Worm (Caenorhabditis elegans) whole organism, L2 larva: ENCODE data around the gene T10B5.10.

Experiments used
- C34F6.9 ChIP-seq: fragments of 150-350 bp; optimal IDR thresholded peaks from 2 replicates; lab custom pipeline; 2014; ENCODE audit warnings: missing biosample characterization, missing genetic modification characterization
- R02D3.7 ChIP-seq: fragments of 150-350 bp; optimal IDR thresholded peaks from 2 replicates; lab custom pipeline; 2014; ENCODE audit warnings: missing biosample characterization, missing genetic modification characterization
- Y55F3AM.14 ChIP-seq: fragments of 200-800 bp; sonication (Bioruptor generic); optimal IDR thresholded peaks from 2 replicates; lab custom pipeline; 2018; ENCODE audit warnings: mild to moderate bottlenecking, missing genetic modification characterization, missing compliant biosample characterization
- ZK546.5 ChIP-seq: sonication (generic microtip); optimal IDR thresholded peaks from 2 replicates; lab custom pipeline; 2017; ENCODE audit warnings: missing biosample characterization, missing genetic modification characterization
- alr-1 ChIP-seq: fragments of 150-350 bp; optimal IDR thresholded peaks from 2 replicates; lab custom pipeline; 2014; ENCODE audit warnings: missing biosample characterization, missing genetic modification characterization
- ama-1 ChIP-seq: fragments of 150-350 bp; optimal IDR thresholded peaks from 2 replicates; lab custom pipeline; 2018; ENCODE audit warnings: inconsistent platforms
- blmp-1 ChIP-seq: sonication (generic microtip); optimal IDR thresholded peaks from 2 replicates; lab custom pipeline; 2017; ENCODE audit warnings: missing genetic modification characterization, mild to moderate bottlenecking, missing compliant biosample characterization, antibody characterized with exemption, moderate library complexity; ENCODE audit not compliant: insufficient read depth
- ceh-16 ChIP-seq: fragments of 150-350 bp; optimal IDR thresholded peaks from 2 replicates; lab custom pipeline; 2014; ENCODE audit warnings: missing biosample characterization, missing genetic modification characterization
- crh-2 ChIP-seq: sonication (generic microtip); optimal IDR thresholded peaks from 2 replicates; lab custom pipeline; 2017; ENCODE audit warnings: missing biosample characterization, missing genetic modification characterization
- dmd-4 ChIP-seq: sonication (generic microtip); optimal IDR thresholded peaks from 2 replicates; lab custom pipeline; 2017; ENCODE audit warnings: missing biosample characterization, missing genetic modification characterization
- egl-27 ChIP-seq: sonication (generic microtip); optimal IDR thresholded peaks from 3 replicates; lab custom pipeline; 2017; ENCODE audit warnings: missing biosample characterization, missing genetic modification reagents, missing genetic modification characterization
- elt-1 ChIP-seq: fragments of 150-350 bp; optimal IDR thresholded peaks from 2 replicates; lab custom pipeline; 2014; ENCODE audit warnings: missing biosample characterization, missing genetic modification characterization
- elt-3 ChIP-seq: sonication (generic microtip); optimal IDR thresholded peaks from 2 replicates; lab custom pipeline; 2017; ENCODE audit warnings: missing biosample characterization, missing genetic modification characterization
- gmeb-1 ChIP-seq: fragments of 150-350 bp; optimal IDR thresholded peaks from 2 replicates; lab custom pipeline; 2014; ENCODE audit warnings: missing biosample characterization, missing genetic modification characterization
- lin-13 ChIP-seq: fragments of 150-350 bp; optimal IDR thresholded peaks from 2 replicates; lab custom pipeline; 2014; ENCODE audit warnings: missing biosample characterization, missing genetic modification reagents, missing genetic modification characterization
- mab-5 ChIP-seq: fragments of 150-350 bp; optimal IDR thresholded peaks from 2 replicates; lab custom pipeline; 2014; ENCODE audit warnings: missing biosample characterization, missing genetic modification characterization
- mbf-1 ChIP-seq: sonication (generic microtip); optimal IDR thresholded peaks from 2 replicates; lab custom pipeline; 2017; ENCODE audit warnings: missing biosample characterization, missing genetic modification characterization
- mdl-1 ChIP-seq, 2 experiments: fragments of 150-350 bp in 1 of 2; sonication (generic microtip) in 1 of 2; optimal IDR thresholded peaks; 2 replicates each; lab custom pipeline; 2017; ENCODE audit warnings: missing biosample characterization in 2 of 2, missing genetic modification characterization in 2 of 2
- nhr-10 ChIP-seq: sonication (generic microtip); optimal IDR thresholded peaks from 2 replicates; lab custom pipeline; 2017; ENCODE audit warnings: missing biosample characterization, missing genetic modification characterization
- nhr-11 ChIP-seq: fragments of 150-350 bp; optimal IDR thresholded peaks from 2 replicates; lab custom pipeline; 2014; ENCODE audit warnings: missing biosample characterization, missing genetic modification characterization
- nhr-12 ChIP-seq: fragments of 150-350 bp; optimal IDR thresholded peaks from 2 replicates; lab custom pipeline; 2014; ENCODE audit warnings: missing biosample characterization, missing genetic modification characterization
- nhr-21 ChIP-seq: fragments of 150-350 bp; optimal IDR thresholded peaks from 2 replicates; lab custom pipeline; 2014; ENCODE audit warnings: missing biosample characterization, missing genetic modification characterization
- nhr-237 ChIP-seq: fragments of 150-350 bp; optimal IDR thresholded peaks from 2 replicates; lab custom pipeline; 2014; ENCODE audit warnings: missing biosample characterization, missing genetic modification characterization
- nhr-25 ChIP-seq: fragments of 150-350 bp; sonication (generic microtip); optimal IDR thresholded peaks from 3 replicates; lab custom pipeline; 2014; ENCODE audit warnings: missing biosample characterization, missing genetic modification characterization
- nhr-6 ChIP-seq: fragments of 150-350 bp; optimal IDR thresholded peaks from 2 replicates; lab custom pipeline; 2014; ENCODE audit warnings: missing biosample characterization, missing genetic modification characterization
- peb-1 ChIP-seq: fragments of 150-350 bp; optimal IDR thresholded peaks from 2 replicates; lab custom pipeline; 2014; ENCODE audit warnings: missing biosample characterization, missing genetic modification characterization
- skn-1 ChIP-seq: sonication (generic microtip); optimal IDR thresholded peaks from 2 replicates; lab custom pipeline; 2017; ENCODE audit warnings: missing biosample characterization, missing genetic modification characterization
- sma-3 ChIP-seq: sonication (generic microtip); optimal IDR thresholded peaks from 2 replicates; lab custom pipeline; 2016; ENCODE audit warnings: missing genetic modification reagents, missing genetic modification characterization, missing compliant biosample characterization
- unc-55 ChIP-seq: fragments of 150-350 bp; sonication (generic microtip); optimal IDR thresholded peaks from 3 replicates; lab custom pipeline; 2014; ENCODE audit warnings: missing biosample characterization, missing genetic modification reagents, missing genetic modification characterization
- unc-62 ChIP-seq: fragments of 150-350 bp; optimal IDR thresholded peaks from 2 replicates; lab custom pipeline; 2014; ENCODE audit warnings: missing biosample characterization, missing genetic modification reagents, missing genetic modification characterization
- zag-1 ChIP-seq: fragments of 150-350 bp; optimal IDR thresholded peaks from 2 replicates; lab custom pipeline; 2014; ENCODE audit warnings: missing biosample characterization, missing genetic modification characterization
- ztf-1 ChIP-seq: fragments of 200-800 bp; sonication (Bioruptor generic); conservative IDR thresholded peaks from 2 replicates; pipeline ENCODE4 v1.3.6; 2022; ENCODE audit warnings: missing genetic modification characterization, missing compliant biosample characterization
- ztf-11 ChIP-seq: sonication (generic microtip); optimal IDR thresholded peaks from 2 replicates; lab custom pipeline; 2017; ENCODE audit warnings: missing biosample characterization, missing genetic modification characterization

The T10B5.10 gene

DNA sequence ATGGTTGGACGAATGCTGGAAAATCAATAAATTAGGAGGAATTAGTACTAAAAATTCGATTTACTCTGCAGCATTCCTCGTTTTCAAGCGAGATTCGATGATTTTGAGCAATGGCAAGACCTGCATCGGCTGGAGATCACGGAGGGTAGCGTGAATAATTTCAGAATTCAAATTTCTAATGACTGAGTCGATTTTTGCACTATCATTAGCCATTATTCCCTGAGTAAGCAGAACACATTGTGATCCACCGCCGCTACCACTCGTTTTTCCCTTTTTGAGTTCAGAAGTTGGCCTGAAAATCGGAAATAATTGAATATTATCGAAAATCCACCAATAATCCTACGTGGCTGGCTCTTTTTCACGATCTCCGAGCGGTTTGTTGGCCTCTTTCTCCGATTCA lies 11.9 kb upstream of the T10B5.10 start:
- TF ChIP-seq unc-62 (no peak), unc-55 (GFP tag; lab: Kevin White, UChicago) (no peak), sma-3 (GFP tag; lab: Kevin White, UChicago) (no peak), lin-13 (GFP tag; lab: Kevin White, UChicago) (no peak), elt-1 (no peak), Y55F3AM.14 (GFP tag; lab: Kevin White, UChicago) (no peak), mab-5 (tag; lab: Kevin White, UChicago) (no peak), peb-1 (tag; lab: Kevin White, UChicago) (no peak), zag-1 (tag; lab: Kevin White, UChicago) (no peak), nhr-10 (tag; lab: Kevin White, UChicago) (no peak), mbf-1 (no peak), C34F6.9 (no peak), alr-1 (tag; lab: Kevin White, UChicago) (no peak), nhr-25 (tag; lab: Kevin White, UChicago) (no peak), mdl-1 (tag; optimal IDR thresholded peaks at IDR 0.05; lab: Kevin White, UChicago) (no peak), ceh-16 (tag; lab: Kevin White, UChicago) (no peak), nhr-6 (tag; lab: Kevin White, UChicago) (no peak), blmp-1 (tag; lab: Kevin White, UChicago) (no peak), ztf-11 (tag; lab: Kevin White, UChicago) (no peak)

DNA sequence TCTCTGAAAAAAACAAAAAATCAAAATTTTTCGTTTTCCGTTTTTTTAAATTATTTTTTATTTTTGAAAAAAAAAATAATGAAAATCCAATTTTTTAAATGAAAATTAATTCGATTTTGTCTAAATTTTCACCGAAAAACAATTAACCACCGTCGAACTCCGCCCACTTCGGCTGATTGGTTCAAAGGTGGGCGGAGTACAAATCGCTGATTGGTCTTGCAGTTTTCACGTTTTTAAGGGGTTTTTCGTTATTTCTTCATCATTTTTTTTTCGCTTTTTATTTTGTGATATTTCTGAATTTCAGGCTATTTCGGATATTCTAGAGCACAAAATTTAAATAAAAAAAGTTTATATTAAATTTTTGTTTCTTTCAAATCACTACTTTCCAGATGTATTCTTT lies 8.9 kb upstream of the T10B5.10 start:
- TF ChIP-seq unc-62: no peak
- no peak for TF ChIP-seq skn-1 (tag; lab: Kevin White, UChicago)
- no peak for TF ChIP-seq unc-55 (GFP tag; lab: Kevin White, UChicago)
- TF ChIP-seq mab-5 (tag; lab: Kevin White, UChicago): no peak
- TF ChIP-seq egl-27 (tag; lab: Kevin White, UChicago): no peak
- no peak for TF ChIP-seq blmp-1 (tag; lab: Kevin White, UChicago)
- no peak for TF ChIP-seq peb-1 (tag; lab: Kevin White, UChicago)

- TF ChIP-seq ZK546.5 (tag; lab: Kevin White, UChicago) (no peak), elt-3 (tag; lab: Kevin White, UChicago) (no peak), nhr-237 (tag; lab: Kevin White, UChicago) (no peak), mab-5 (tag; lab: Kevin White, UChicago) (no peak), nhr-6 (tag; lab: Kevin White, UChicago) (no peak), nhr-10 (tag; lab: Kevin White, UChicago) (no peak), nhr-11 (no peak), dmd-4 (no peak), ztf-1 (GFP tag; lab: Robert Waterston, UW) (no peak)
Observed at ce11 chrV:1862954-1863353, 6.9 kb upstream of the T10B5.10 start.

- TF ChIP-seq R02D3.7 (tag; lab: Kevin White, UChicago) (no peak), mbf-1 (no peak), zag-1 (tag; lab: Kevin White, UChicago) (no peak)
- TF ChIP-seq, all 48 proteins: peak for 0
Observed at ce11 chrV:1857840-1858239, 1.8 kb upstream of the T10B5.10 start.

ce11 chrV:1855087-1855486 lies 989 bp downstream of the T10B5.10 start:
- TF ChIP-seq nhr-25 (tag; lab: Kevin White, UChicago) (peak; percentile 23), ztf-11 (tag; lab: Kevin White, UChicago) (no peak)

DNA sequence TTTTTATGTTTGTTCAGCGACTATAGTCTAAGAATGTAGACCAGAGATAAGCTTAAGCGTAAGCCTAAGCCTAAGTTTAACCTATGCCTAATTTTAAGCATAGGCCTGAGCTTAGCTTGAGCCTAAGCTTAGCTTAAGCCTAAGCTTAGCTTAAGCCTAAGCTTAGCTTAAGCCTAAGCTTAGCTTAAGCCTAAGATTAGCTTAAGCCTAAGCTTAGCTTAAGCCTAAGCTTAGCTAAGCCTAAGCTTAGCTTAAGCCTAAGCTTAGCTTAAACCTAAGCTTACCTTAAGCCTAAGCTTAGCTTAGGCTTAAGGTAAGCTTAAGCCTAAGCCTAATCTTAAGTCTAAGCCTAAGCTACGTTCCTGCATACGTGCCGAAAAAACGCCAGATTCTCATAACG lies 7.5 kb downstream of the T10B5.10 start:
- no peak for TF ChIP-seq elt-3 (tag; lab: Kevin White, UChicago)
- no peak for TF ChIP-seq nhr-6 (tag; lab: Kevin White, UChicago)
- TF ChIP-seq R02D3.7 (tag; lab: Kevin White, UChicago): no peak
- no peak for TF ChIP-seq sma-3 (GFP tag; lab: Kevin White, UChicago)
- TF ChIP-seq crh-2 (tag; lab: Kevin White, UChicago): no peak
- no peak for TF ChIP-seq egl-27 (tag; lab: Kevin White, UChicago)
- no peak for TF ChIP-seq nhr-10 (tag; lab: Kevin White, UChicago)
- no peak for TF ChIP-seq mbf-1
- no peak for TF ChIP-seq nhr-12
- no peak for TF ChIP-seq nhr-21
- no peak for TF ChIP-seq blmp-1 (tag; lab: Kevin White, UChicago)
- TF ChIP-seq gmeb-1 (tag; lab: Kevin White, UChicago): no peak
- no peak for TF ChIP-seq ama-1
